Worm (Caenorhabditis elegans) whole organism, L1 larva: Measurements from ENCODE around the gene T04C12.7.

ENCODE experiments used
- ama-1 ChIP-seq: fragments of 150-350 bp; optimal IDR thresholded peaks from 2 replicates; lab custom pipeline; 2014
- zag-1 ChIP-seq: fragments of 150-350 bp; optimal IDR thresholded peaks from 2 replicates; lab custom pipeline; 2014; ENCODE audit warnings: missing biosample characterization, missing genetic modification characterization

ce11 chrV:11104408-11104807, 50.5 kb downstream of the T04C12.7 start:
- TF ChIP-seq zag-1 (tag; lab: Kevin White, UChicago) (no peak), ama-1 (no peak)
